Worm (Caenorhabditis elegans) whole organism, L4/young adult: Measurements from ENCODE around the gene tim-1.

Source experiments
- W03F9.2 ChIP-seq: fragments of 150-350 bp; optimal IDR thresholded peaks from 2 replicates; lab custom pipeline; 2014; ENCODE audit warnings: missing biosample characterization, missing genetic modification characterization
- dao-5 ChIP-seq: sonication (generic microtip); optimal IDR thresholded peaks from 2 replicates; lab custom pipeline; 2016; ENCODE audit warnings: missing genotype, missing genetic modification characterization, moderate library complexity, missing compliant biosample characterization
- him-1 ChIP-seq: sonication (generic microtip); optimal IDR thresholded peaks from 2 replicates; lab custom pipeline; 2016; ENCODE audit warnings: missing genotype, missing genetic modification reagents, missing genetic modification characterization, missing compliant biosample characterization

tim-1 gene

DNA sequence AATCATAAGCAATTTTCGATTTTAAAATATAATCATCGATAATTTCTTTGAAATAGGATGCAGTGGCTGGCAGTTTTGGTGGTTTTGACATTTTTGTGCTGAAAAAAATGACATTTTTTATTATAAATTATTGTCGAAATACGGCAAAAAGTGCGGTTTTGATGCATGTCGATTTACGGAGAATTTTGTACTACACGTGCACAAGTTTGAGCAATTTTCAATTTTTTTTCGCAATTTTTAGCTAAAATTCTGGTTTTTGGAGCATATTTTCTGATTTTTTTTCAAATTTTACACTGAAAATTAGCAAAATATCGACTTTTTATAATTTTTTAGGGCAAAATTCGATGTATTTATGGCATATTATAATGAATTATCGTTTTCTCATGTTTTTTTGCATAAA, 34.4 kb downstream of the tim-1 start, which contains the start of gene Y75B8A.13:
TSS of gene Y75B8A.13 (minus strand) at position 101 of the 400 bp plus-strand sequence.
- TF ChIP-seq dao-5 (tag; lab: Kevin White, UChicago) (no peak), him-1 (tag; lab: Kevin White, UChicago) (no peak), W03F9.2 (no peak)

DNA sequence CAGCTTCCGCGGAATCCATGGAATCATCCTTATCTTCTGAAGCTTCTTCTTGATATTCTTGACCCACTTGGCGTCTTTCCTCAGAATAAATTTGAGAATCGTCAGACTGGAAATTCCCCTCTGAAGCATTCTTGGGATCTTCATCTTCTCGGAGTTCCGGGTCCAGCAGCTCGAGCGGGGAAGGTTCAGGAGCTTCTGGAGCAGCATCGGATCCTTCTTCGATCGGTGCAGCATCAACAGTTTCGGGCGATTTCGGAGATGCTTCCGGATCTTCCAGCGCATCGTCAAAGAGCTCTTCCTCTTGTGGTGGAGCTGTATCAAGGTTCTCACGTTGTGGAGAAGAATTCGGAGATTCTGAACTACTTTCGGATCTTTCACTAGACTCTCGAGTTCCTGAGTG, 42.4 kb downstream of the tim-1 start:
- TF ChIP-seq dao-5 (tag; lab: Kevin White, UChicago): no peak
- no peak for TF ChIP-seq W03F9.2

DNA sequence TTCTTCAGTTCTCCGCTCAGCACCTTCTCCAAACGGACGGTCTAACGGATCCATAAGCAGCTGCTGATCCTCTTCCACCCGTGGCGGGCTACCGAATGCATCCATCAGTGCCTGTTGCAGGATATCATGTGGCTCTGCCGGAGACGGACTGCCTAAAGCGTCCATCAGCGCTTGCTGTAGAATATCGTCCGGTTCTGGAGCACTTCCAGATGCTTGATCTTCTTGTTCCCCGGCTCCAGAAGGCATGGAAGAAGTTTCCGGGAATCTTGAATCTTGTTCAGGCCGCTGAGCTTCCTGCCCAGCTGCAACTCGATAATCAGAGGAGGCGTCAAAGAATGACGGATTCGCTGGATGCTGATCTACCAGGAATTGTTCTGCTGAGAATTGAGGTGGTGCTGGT, 44.7 kb downstream of the tim-1 start:
- TF ChIP-seq him-1 (tag; lab: Kevin White, UChicago) (no peak), W03F9.2 (no peak), dao-5 (tag; lab: Kevin White, UChicago) (no peak)

DNA sequence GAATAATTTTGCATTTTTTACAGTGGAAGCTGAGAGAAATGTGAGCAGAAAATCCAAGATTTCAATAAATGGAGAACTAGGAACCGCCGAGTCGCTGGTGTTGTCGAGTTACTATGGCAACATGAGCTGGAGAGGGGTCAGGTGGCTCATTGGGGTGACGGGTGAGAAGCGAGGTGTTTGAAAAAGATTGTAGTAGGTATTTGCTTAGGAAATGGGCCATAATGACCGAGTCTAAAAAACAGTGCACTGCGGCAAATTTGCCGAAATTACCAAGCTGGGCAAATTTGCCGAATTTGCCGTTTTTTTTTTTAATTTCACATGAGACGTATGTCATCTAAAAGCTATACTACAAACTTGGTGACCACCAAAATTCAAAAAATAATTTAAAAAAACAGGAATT, 47.5 kb downstream of the tim-1 start, which contains the start of gene osm-12:
TSS of gene osm-12 (minus strand) at position 101 of the 400 bp plus-strand sequence.
- no peak for TF ChIP-seq W03F9.2
- TF ChIP-seq him-1 (tag; lab: Kevin White, UChicago): no peak
- no peak for TF ChIP-seq dao-5 (tag; lab: Kevin White, UChicago)

DNA sequence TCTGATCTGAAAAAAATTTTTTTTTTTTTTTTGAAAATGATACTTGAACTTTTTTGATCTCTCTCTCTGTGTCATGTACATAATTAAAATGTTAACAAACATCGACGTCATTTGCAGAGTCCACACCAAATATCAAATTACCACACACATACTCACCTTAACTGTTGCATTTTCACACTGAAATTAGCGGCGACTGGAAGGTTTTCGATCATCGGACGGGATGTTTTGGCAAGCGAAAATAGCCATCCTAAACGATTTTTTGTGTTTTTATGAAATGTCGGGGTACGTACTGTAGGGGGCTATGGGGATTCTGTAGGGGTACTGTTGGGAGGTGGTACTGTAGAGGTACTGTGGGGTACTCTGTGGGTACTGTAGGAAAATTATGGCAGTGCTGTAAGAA, 51.8 kb downstream of the tim-1 start:
- TF ChIP-seq him-1 (tag; lab: Kevin White, UChicago) (no peak), dao-5 (tag; lab: Kevin White, UChicago) (no peak), W03F9.2 (no peak)

DNA sequence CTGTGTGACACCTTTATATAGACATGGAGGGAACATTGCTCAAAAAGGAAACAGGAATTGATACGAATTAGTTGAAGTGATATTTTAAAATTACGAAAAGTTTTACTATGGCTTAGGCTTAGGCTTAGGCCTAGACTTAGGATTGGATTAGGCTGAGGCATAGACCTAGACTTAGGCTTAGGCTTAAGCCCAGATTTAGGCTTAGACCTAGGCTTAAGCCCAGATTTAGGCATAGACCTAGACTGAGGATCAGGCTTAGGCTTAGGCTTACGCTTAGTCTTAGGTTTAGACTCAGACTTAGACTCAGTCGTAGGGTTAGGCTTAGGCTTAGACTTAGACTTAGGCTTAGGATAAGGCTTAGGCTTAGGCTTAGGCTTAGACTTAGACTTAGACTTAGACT, 54.0 kb downstream of the tim-1 start:
- TF ChIP-seq him-1 (tag; lab: Kevin White, UChicago): no peak
- no peak for TF ChIP-seq dao-5 (tag; lab: Kevin White, UChicago)
- TF ChIP-seq W03F9.2: no peak

DNA sequence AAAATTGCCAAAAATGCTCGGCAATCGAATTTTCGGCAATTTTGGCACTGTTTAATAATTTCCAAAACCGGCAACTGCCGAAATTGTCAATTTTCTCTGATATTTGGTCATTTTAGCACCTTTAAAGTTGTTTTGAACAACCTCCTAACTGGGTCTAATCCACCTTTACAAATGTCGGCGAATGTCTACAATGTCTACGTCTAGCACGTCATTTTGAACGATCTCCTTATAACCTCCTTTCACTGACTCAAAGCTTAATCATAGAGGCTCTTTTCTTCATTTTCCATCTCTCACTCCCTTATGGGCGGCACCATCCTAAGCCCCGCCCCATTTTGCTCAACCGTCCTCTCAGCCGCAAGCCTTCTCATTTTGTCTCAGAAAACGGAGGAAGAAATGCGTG, 55.8 kb downstream of the tim-1 start, which contains the start of gene Y75B8A.44:
TSS of gene Y75B8A.44 (plus strand) at position 301 of the 400 bp plus-strand sequence.
- no peak for TF ChIP-seq him-1 (tag; lab: Kevin White, UChicago)
- no peak for TF ChIP-seq W03F9.2
- TF ChIP-seq dao-5 (tag; lab: Kevin White, UChicago): no peak
